Worm (Caenorhabditis elegans): Measurements from ENCODE around the gene ugt-3.

DNA sequence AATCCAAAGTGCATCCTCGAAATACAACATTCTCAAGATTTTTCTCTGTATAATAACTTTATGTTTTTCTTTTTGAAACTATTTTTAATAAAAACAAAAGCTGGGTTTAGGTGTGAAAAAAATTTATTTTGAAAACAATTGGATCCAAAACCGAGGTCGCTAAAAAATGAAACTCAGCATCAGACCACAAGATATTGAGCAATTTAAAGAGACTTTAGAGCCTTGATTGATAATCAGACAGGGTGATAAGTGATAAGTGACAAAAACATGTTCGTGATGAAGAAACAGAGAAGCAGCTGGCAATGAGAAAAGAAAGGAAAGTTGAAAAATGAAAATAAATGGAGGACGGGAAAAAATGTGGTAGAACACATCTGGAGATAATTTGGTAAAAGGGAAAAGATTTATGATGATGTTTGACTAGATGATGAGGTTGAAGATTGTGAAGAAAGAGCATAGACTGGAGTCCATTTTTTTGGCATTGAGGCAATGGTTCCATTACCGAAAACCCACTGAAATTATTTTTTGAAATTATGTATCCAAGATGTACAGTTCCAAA is 48.5 kb downstream of the ugt-3 start, which contains the start of gene C15C8.6:
- TF ChIP-seq che-1 (tag; optimal IDR thresholded peaks at IDR 0.05) (no peak), tbx-7 (tag; optimal IDR thresholded peaks at IDR 0.05) (no peak), Y22D7AL.16 (tag; optimal IDR thresholded peaks at IDR 0.05) (no peak), ama-1 (optimal IDR thresholded peaks at IDR 0.05) (no peak), unc-55 (GFP tag; optimal IDR thresholded peaks at IDR 0.05) (no peak), ceh-9 (tag; optimal IDR thresholded peaks at IDR 0.05) (no peak)
